Fruit fly (Drosophila melanogaster): Measurements from ENCODE around the gene Ugt302C1.

DNA sequence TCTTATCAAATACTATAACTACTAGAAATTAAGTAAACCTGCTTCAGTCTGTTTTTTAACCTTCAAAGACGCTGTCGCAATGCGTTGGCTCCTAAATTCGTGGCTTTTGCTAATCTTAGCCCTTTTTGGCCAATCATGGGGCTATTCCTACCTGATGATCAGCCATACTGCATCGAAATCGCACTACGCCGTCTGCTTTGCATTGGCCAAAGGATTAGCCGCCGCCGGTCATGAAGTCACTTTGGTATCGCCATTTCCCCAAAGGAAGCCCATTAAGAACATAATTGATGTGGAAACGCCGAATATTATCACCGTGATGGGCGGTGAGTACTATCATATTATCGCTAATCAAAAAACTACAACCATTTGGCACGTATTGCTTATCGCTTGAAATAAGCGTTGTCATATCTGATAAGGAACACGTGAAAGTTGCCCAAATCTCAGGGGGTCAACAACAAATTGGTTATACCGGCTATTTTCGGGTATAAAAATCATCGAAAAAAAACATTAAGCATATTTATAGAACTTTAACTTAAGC, 2.3 kb upstream of the Ugt302C1 start, which contains the start of gene Ugt302E1:
- TF ChIP-seq ttk (optimal IDR thresholded peaks at IDR 0.05) (no peak), insv (optimal IDR thresholded peaks at IDR 0.05) (no peak), psq (optimal IDR thresholded peaks at IDR 0.05) (no peak), h (optimal IDR thresholded peaks at IDR 0.05) (no peak)

Measured in Kc167 (cell line).